Worm (Caenorhabditis elegans) whole organism, L4 larva: ENCODE measurements around the gene C48D1.5.
A peak's percentile ranks its signal among the peaks of the same experiment; 100 is the strongest.

Experiments used
- gei-8 ChIP-seq: fragments of 200-800 bp; sonication (Bioruptor generic); optimal IDR thresholded peaks from 2 replicates; lab custom pipeline; 2018; ENCODE audit warnings: mild to moderate bottlenecking, missing genetic modification characterization, missing compliant biosample characterization
- lin-38 ChIP-seq: fragments of 200-800 bp; sonication (Bioruptor generic); IDR thresholded peaks from 2 replicates; pipeline ENCODE4 v1.3.6; 2022; ENCODE audit warnings: missing genetic modification reagents, missing genetic modification characterization, missing compliant biosample characterization
- lsy-2 ChIP-seq, 2 experiments: fragments of 150-350 bp in 1 of 2; sonication (generic microtip) in 1 of 2; optimal IDR thresholded peaks; 2 replicates each; lab custom pipeline; 2014 to 2017; ENCODE audit warnings: missing biosample characterization in 2 of 2, missing genetic modification characterization in 2 of 2
- nhr-102 ChIP-seq: sonication (generic microtip); optimal IDR thresholded peaks from 2 replicates; lab custom pipeline; 2016; ENCODE audit warnings: mild to moderate bottlenecking, missing genetic modification characterization, moderate library complexity, missing compliant biosample characterization
- rbr-2 ChIP-seq: sonication (generic microtip); optimal IDR thresholded peaks from 2 replicates; lab custom pipeline; 2016; ENCODE audit warnings: missing genotype, missing genetic modification characterization, missing compliant biosample characterization

C48D1.5 gene

DNA sequence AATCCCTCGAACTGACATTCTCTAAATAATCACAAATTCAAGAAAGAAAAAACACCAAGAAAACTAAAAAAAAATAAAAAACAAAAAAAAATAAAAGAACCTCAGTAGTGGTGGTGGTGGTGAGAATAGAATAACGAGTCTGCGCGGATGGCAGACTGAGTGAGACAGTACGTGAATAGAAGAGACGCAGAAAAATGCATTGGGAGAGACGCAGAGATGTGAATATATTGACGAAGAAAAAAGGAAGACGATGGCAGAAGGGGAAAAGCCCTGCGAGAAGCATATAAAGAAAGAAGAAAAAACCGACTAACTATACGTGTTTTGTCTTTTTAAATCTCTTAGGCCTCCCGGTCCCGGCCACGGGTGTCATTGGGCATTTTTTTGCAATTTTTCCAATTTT lies 50.7 kb downstream of the C48D1.5 start, which contains the start of gene unc-26:
unc-26 (minus strand) TSS at position 23 of the 400 bp plus-strand sequence.
- TF ChIP-seq rbr-2 (tag; lab: Kevin White, UChicago) = peak; percentile 53
- TF ChIP-seq gei-8 (GFP tag; lab: Kevin White, UChicago) = no peak
- peak in 1 of 2 experiments; percentile 53 for TF ChIP-seq lsy-2 (tag; optimal IDR thresholded peaks at IDR 0.05; lab: Kevin White, UChicago)
- TF ChIP-seq nhr-102 (tag; lab: Kevin White, UChicago) = no peak
- TF ChIP-seq lin-38 (GFP tag; lab: Robert Waterston, UW) = peak; percentile 12; the same call in 1 of the 2 replicates
